Fruit fly (Drosophila melanogaster) whole organism, embryonic: ENCODE results near the gene CG8173.

Source experiments
- ATbp ChIP-seq: fragments of 200-800 bp; sonication (Bioruptor generic); optimal IDR thresholded peaks from 2 replicates; lab custom pipeline; 2017; ENCODE audit warnings: missing biosample characterization, mild to moderate bottlenecking, missing genetic modification characterization, missing genetic modification reagents
- Aef1 ChIP-seq: fragments of 200-800 bp; sonication (Bioruptor generic); IDR thresholded peaks from 3 replicates; pipeline ENCODE4 v1.3.6; 2022; ENCODE audit warnings: missing biosample characterization, missing genetic modification characterization
- Bdp1 ChIP-seq: fragments of 200-800 bp; sonication (Bioruptor generic); optimal IDR thresholded peaks from 3 replicates; lab custom pipeline; 2016; ENCODE audit warnings: missing biosample characterization, missing genetic modification characterization
- BtbVII ChIP-seq: fragments of 200-800 bp; sonication (Bioruptor generic); optimal IDR thresholded peaks from 3 replicates; lab custom pipeline; 2017; ENCODE audit warnings: missing biosample characterization, mild to moderate bottlenecking, missing genetic modification characterization
- CG11695 ChIP-seq: fragments of 200-800 bp; sonication (Bioruptor generic); IDR thresholded peaks from 3 replicates; pipeline ENCODE4 v1.3.6; 2022; ENCODE audit warnings: missing biosample characterization, missing genetic modification characterization
- CG12299 ChIP-seq: fragments of 200-800 bp; sonication (Bioruptor generic); optimal IDR thresholded peaks from 2 replicates; lab custom pipeline; 2018; ENCODE audit warnings: missing biosample characterization, mild to moderate bottlenecking, missing genetic modification characterization
- CG12659 ChIP-seq: fragments of 200-800 bp; sonication (Bioruptor generic); optimal IDR thresholded peaks from 3 replicates; lab custom pipeline; 2017; ENCODE audit warnings: mild to moderate bottlenecking, missing biosample characterization, missing genetic modification reagents, missing genetic modification characterization
- CG13424 ChIP-seq: fragments of 200-800 bp; sonication (Bioruptor generic); optimal IDR thresholded peaks from 2 replicates; lab custom pipeline; 2019; ENCODE audit warnings: missing biosample characterization, mild to moderate bottlenecking, missing genetic modification characterization, moderate library complexity
- CG15696 ChIP-seq: fragments of 200-800 bp; sonication (Bioruptor generic); optimal IDR thresholded peaks from 2 replicates; lab custom pipeline; 2019; ENCODE audit warnings: missing biosample characterization, mild to moderate bottlenecking, missing genetic modification characterization, moderate library complexity
- CG16779 ChIP-seq: fragments of 200-800 bp; sonication (Bioruptor generic); IDR thresholded peaks from 2 replicates; pipeline ENCODE4 v1.3.6; 2022; ENCODE audit warnings: missing biosample characterization, missing genetic modification characterization
- CG18262 ChIP-seq: fragments of 200-800 bp; optimal IDR thresholded peaks from 3 replicates; lab custom pipeline; 2019; ENCODE audit warnings: missing biosample characterization, mild to moderate bottlenecking, missing genetic modification characterization, moderate library complexity
- CG18619 ChIP-seq: fragments of 200-800 bp; sonication (Bioruptor generic); optimal IDR thresholded peaks from 3 replicates; lab custom pipeline; 2017; ENCODE audit warnings: missing biosample characterization, mild to moderate bottlenecking, missing genetic modification characterization
- CG2202 ChIP-seq: fragments of 200-800 bp; sonication (Bioruptor generic); optimal IDR thresholded peaks from 2 replicates; lab custom pipeline; 2018; ENCODE audit warnings: missing biosample characterization, mild to moderate bottlenecking, missing genetic modification characterization
- CG30020 ChIP-seq: fragments of 200-800 bp; optimal IDR thresholded peaks from 2 replicates; lab custom pipeline; 2019; ENCODE audit warnings: missing biosample characterization, mild to moderate bottlenecking, missing genetic modification characterization, moderate library complexity
- CG31441 ChIP-seq: fragments of 200-800 bp; sonication (Bioruptor generic); IDR thresholded peaks from 2 replicates; pipeline ENCODE4 v1.3.6; 2022; ENCODE audit warnings: missing biosample characterization, missing genetic modification characterization
- CG32772 ChIP-seq: fragments of 200-800 bp; sonication (Bioruptor generic); IDR thresholded peaks from 2 replicates; pipeline ENCODE4 v1.3.6; 2022; ENCODE audit warnings: missing biosample characterization, missing genetic modification characterization
- CG4424 ChIP-seq: fragments of 200-800 bp; sonication (Bioruptor generic); optimal IDR thresholded peaks from 3 replicates; lab custom pipeline; 2016; ENCODE audit warnings: missing biosample characterization, missing genetic modification characterization
- CG4730 ChIP-seq: fragments of 200-800 bp; sonication (Bioruptor generic); IDR thresholded peaks from 2 replicates; pipeline ENCODE4 v1.3.6; 2022; ENCODE audit warnings: missing biosample characterization, missing genetic modification characterization
- CG6765 ChIP-seq: fragments of 200-800 bp; sonication (Bioruptor generic); optimal IDR thresholded peaks from 3 replicates; lab custom pipeline; 2017; ENCODE audit warnings: missing biosample characterization, mild to moderate bottlenecking, missing genetic modification characterization
- CG7839 ChIP-seq: fragments of 200-800 bp; sonication (Bioruptor generic); optimal IDR thresholded peaks from 3 replicates; lab custom pipeline; 2018; ENCODE audit warnings: missing biosample characterization, mild to moderate bottlenecking, missing genetic modification characterization, moderate library complexity
- CG9609 ChIP-seq: fragments of 200-800 bp; sonication (Bioruptor generic); optimal IDR thresholded peaks from 3 replicates; lab custom pipeline; 2016; ENCODE audit warnings: missing biosample characterization, missing genetic modification characterization
- CoRest ChIP-seq: fragments of 200-800 bp; sonication (Bioruptor generic); optimal IDR thresholded peaks from 3 replicates; lab custom pipeline; 2018; ENCODE audit warnings: missing biosample characterization, mild to moderate bottlenecking, missing genetic modification characterization, moderate library complexity
- Drgx ChIP-seq: fragments of 200-800 bp; sonication (Bioruptor generic); IDR thresholded peaks from 2 replicates; pipeline ENCODE4 v1.3.6; 2022; ENCODE audit warnings: missing biosample characterization, missing genetic modification characterization
- Hr51 ChIP-seq, 2 experiments: fragments of 200-800 bp; sonication (Bioruptor generic); optimal IDR thresholded peaks; 2 replicates in 1 of 2; 3 replicates in 1 of 2; lab custom pipeline; 2016 to 2018; ENCODE audit warnings: missing biosample characterization in 2 of 2, missing genetic modification characterization in 2 of 2, mild to moderate bottlenecking in 1 of 2, moderate library complexity in 1 of 2
- Hsf ChIP-seq: fragments of 200-800 bp; sonication (Bioruptor generic); optimal IDR thresholded peaks from 3 replicates; lab custom pipeline; 2016; ENCODE audit warnings: missing biosample characterization, missing genetic modification characterization
- Mad ChIP-seq: fragments of 200-800 bp; sonication (Bioruptor generic); optimal IDR thresholded peaks from 2 replicates; lab custom pipeline; 2016; ENCODE audit warnings: missing biosample characterization, missing genetic modification characterization
- Mes4 ChIP-seq: fragments of 200-800 bp; sonication (Bioruptor generic); optimal IDR thresholded peaks from 2 replicates; lab custom pipeline; 2016; ENCODE audit warnings: missing biosample characterization, missing genetic modification characterization
- Nf-YB ChIP-seq: fragments of 200-800 bp; sonication (Bioruptor generic); optimal IDR thresholded peaks from 3 replicates; lab custom pipeline; 2019; ENCODE audit warnings: missing biosample characterization, mild to moderate bottlenecking, missing genetic modification characterization, moderate library complexity
- Oli ChIP-seq: fragments of 200-800 bp; sonication (Bioruptor generic); optimal IDR thresholded peaks from 2 replicates; lab custom pipeline; 2018; ENCODE audit warnings: missing biosample characterization, mild to moderate bottlenecking, missing genetic modification characterization, moderate library complexity
- Scr ChIP-seq: fragments of 200-800 bp; sonication (Bioruptor generic); IDR thresholded peaks from 2 replicates; pipeline ENCODE4 v1.3.6; 2022; ENCODE audit warnings: missing biosample characterization, missing genetic modification characterization; ENCODE audit not compliant: partially characterized antibody
- Sox100B ChIP-seq: fragments of 200-800 bp; sonication (Bioruptor generic); optimal IDR thresholded peaks from 3 replicates; lab custom pipeline; 2018; ENCODE audit warnings: missing biosample characterization, mild to moderate bottlenecking, missing genetic modification characterization
- Sox102F ChIP-seq: fragments of 200-800 bp; sonication (Bioruptor generic); optimal IDR thresholded peaks from 2 replicates; lab custom pipeline; 2018; ENCODE audit warnings: missing biosample characterization, mild to moderate bottlenecking, missing genetic modification characterization, moderate library complexity
- Ssrp ChIP-seq: fragments of 200-800 bp; sonication (Bioruptor generic); optimal IDR thresholded peaks from 2 replicates; lab custom pipeline; 2018; ENCODE audit warnings: missing biosample characterization, mild to moderate bottlenecking, missing genetic modification characterization, moderate library complexity
- Usf ChIP-seq: fragments of 200-800 bp; sonication (Bioruptor generic); optimal IDR thresholded peaks from 2 replicates; lab custom pipeline; 2017; ENCODE audit warnings: missing genotype, missing biosample characterization, missing genetic modification characterization
- bigmax ChIP-seq: fragments of 200-800 bp; sonication (Bioruptor generic); optimal IDR thresholded peaks from 2 replicates; lab custom pipeline; 2018; ENCODE audit warnings: missing biosample characterization, mild to moderate bottlenecking, missing genetic modification characterization
- crc ChIP-seq: fragments of 200-800 bp; sonication (Bioruptor generic); optimal IDR thresholded peaks from 2 replicates; lab custom pipeline; 2016; ENCODE audit warnings: missing biosample characterization, missing genetic modification characterization
- croc ChIP-seq: fragments of 200-800 bp; sonication (Bioruptor generic); conservative IDR thresholded peaks from 3 replicates; pipeline ENCODE4 v1.3.6; 2022; ENCODE audit warnings: missing biosample characterization, missing genetic modification characterization
- dmrt99B ChIP-seq: fragments of 200-800 bp; sonication (Bioruptor generic); optimal IDR thresholded peaks from 2 replicates; lab custom pipeline; 2018; ENCODE audit warnings: missing biosample characterization, mild to moderate bottlenecking, missing genetic modification characterization, moderate library complexity
- dpn ChIP-seq, 2 experiments: fragments of 200-800 bp; sonication (Bioruptor generic); optimal IDR thresholded peaks; 3 replicates each; lab custom pipeline; 2016; ENCODE audit warnings: missing biosample characterization in 2 of 2, missing genetic modification characterization in 2 of 2
- eve ChIP-seq, 2 experiments: fragments of >200 bp; optimal IDR thresholded peaks; 2 replicates each; lab custom pipeline; 2017; ENCODE audit warnings: missing biosample characterization in 2 of 2, missing genetic modification characterization in 2 of 2
- fd102C ChIP-seq: fragments of 200-800 bp; sonication (Bioruptor generic); optimal IDR thresholded peaks from 2 replicates; lab custom pipeline; 2018; ENCODE audit warnings: missing biosample characterization, mild to moderate bottlenecking, missing genetic modification characterization, moderate library complexity
- fu2 ChIP-seq: fragments of 200-800 bp; sonication (Bioruptor generic); optimal IDR thresholded peaks from 2 replicates; lab custom pipeline; 2016; ENCODE audit warnings: missing biosample characterization, missing genetic modification characterization
- gce ChIP-seq: fragments of 200-800 bp; sonication (Bioruptor generic); IDR thresholded peaks from 3 replicates; pipeline ENCODE4 v1.3.6; 2022; ENCODE audit warnings: missing biosample characterization, missing genetic modification characterization
- gem ChIP-seq: fragments of 200-800 bp; sonication (Bioruptor generic); optimal IDR thresholded peaks from 2 replicates; lab custom pipeline; 2019; ENCODE audit warnings: missing biosample characterization, mild to moderate bottlenecking, missing genetic modification characterization, moderate library complexity
- gt ChIP-seq: fragments of 200-800 bp; sonication (Bioruptor generic); IDR thresholded peaks from 2 replicates; pipeline ENCODE4 v1.3.6; 2022; ENCODE audit warnings: missing biosample characterization, missing genetic modification characterization
- klu ChIP-seq: fragments of 200-800 bp; sonication (Bioruptor generic); IDR thresholded peaks from 2 replicates; pipeline ENCODE4 v1.3.6; 2022; ENCODE audit warnings: missing biosample characterization, missing genetic modification characterization
- salm ChIP-seq: fragments of 200-800 bp; sonication (Bioruptor generic); optimal IDR thresholded peaks from 2 replicates; lab custom pipeline; 2018; ENCODE audit warnings: missing biosample characterization, mild to moderate bottlenecking, missing genetic modification characterization
- sens ChIP-seq: fragments of 200-800 bp; sonication (Bioruptor generic); peaks from one replicate; lab custom pipeline; 2016; ENCODE audit warnings: missing biosample characterization, missing genetic modification characterization
- sna ChIP-seq: fragments of 200-800 bp; sonication (Bioruptor generic); IDR thresholded peaks from 2 replicates; pipeline ENCODE4 v1.3.6; 2022; ENCODE audit warnings: missing biosample characterization, missing genetic modification characterization; ENCODE audit not compliant: partially characterized antibody
- twi ChIP-seq: fragments of 200-800 bp; optimal IDR thresholded peaks from 2 replicates; lab custom pipeline; 2019; ENCODE audit warnings: missing biosample characterization, mild to moderate bottlenecking, missing genetic modification characterization, moderate library complexity
- unc-4 ChIP-seq: fragments of 200-800 bp; sonication (Bioruptor generic); IDR thresholded peaks from 2 replicates; pipeline ENCODE4 v1.3.6; 2022; ENCODE audit warnings: missing biosample characterization, missing genetic modification characterization; ENCODE audit not compliant: partially characterized antibody

The CG8173 gene

DNA sequence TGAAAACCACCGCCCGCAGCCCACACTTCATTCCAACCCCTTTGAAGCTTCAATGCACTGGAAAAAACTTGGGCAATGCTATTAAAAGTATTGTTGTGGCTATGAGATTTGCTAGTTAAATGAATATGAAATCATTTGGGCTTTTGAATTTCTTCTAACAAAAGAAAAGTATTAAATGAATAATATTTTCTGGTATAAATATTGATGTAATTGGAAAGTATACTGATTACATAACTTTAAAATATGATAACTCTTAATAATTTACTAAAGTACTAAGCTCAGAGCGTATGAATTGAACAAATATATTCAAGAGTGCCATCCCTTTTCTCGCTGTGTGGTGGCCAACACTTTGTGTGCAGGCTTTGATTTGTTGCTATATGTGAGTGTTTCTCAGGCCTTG is 16.7 kb downstream of the CG8173 start (continued):
- no peak for TF ChIP-seq ATbp (GFP tag; lab: Kevin White, UChicago)
- peak; percentile 12 for TF ChIP-seq sens (GFP tag; lab: Kevin White, UChicago)
- peak; percentile 29 for TF ChIP-seq Sox102F (GFP tag; lab: Kevin White, UChicago)
- no peak for TF ChIP-seq gce
- TF ChIP-seq klu = no peak
- no peak for TF ChIP-seq croc (GFP tag; lab: Robert Waterston, UW)
- TF ChIP-seq Mes4 (GFP tag; lab: Kevin White, UChicago) = no peak
- no peak for TF ChIP-seq CG4730
- TF ChIP-seq Bdp1 = no peak
- TF ChIP-seq CG2202 (tag; lab: Kevin White, UChicago) = no peak
- no peak for TF ChIP-seq CG4424 (GFP tag; lab: Kevin White, UChicago)
- no peak for TF ChIP-seq unc-4 (GFP tag; lab: Robert Waterston, UW)
- no peak for TF ChIP-seq twi (tag; lab: Kevin White, UChicago)
- no peak for TF ChIP-seq Nf-YB (GFP tag; lab: Kevin White, UChicago)
- no peak for TF ChIP-seq dpn (GFP tag; optimal IDR thresholded peaks at IDR 0.05; lab: Kevin White, UChicago)
- TF ChIP-seq sna (GFP tag; lab: Robert Waterston, UW) = no peak
- no peak for TF ChIP-seq CG12659
- TF ChIP-seq gem = peak; percentile 37
- TF ChIP-seq Hr51 (GFP tag; optimal IDR thresholded peaks at IDR 0.05; lab: Kevin White, UChicago) = peak in 1 of 2 experiments; percentile 21
- TF ChIP-seq CG7839 (tag; lab: Kevin White, UChicago) = peak; percentile 9
- TF ChIP-seq CG13424 (tag; lab: Kevin White, UChicago) = peak; percentile 22
- TF ChIP-seq gt = no peak
- TF ChIP-seq Mad (GFP tag; lab: Kevin White, UChicago) = no peak
- peak; percentile 43 for TF ChIP-seq dmrt99B (tag; lab: Kevin White, UChicago)
- TF ChIP-seq Ssrp (tag; lab: Kevin White, UChicago) = no peak
- TF ChIP-seq crc (GFP tag; lab: Kevin White, UChicago) = no peak
- no peak for TF ChIP-seq bigmax
- TF ChIP-seq CG30020 = no peak
- TF ChIP-seq Usf = no peak
- no peak for TF ChIP-seq Scr (GFP tag; lab: Robert Waterston, UW)
- TF ChIP-seq CG12299 (tag; lab: Kevin White, UChicago) = no peak
- TF ChIP-seq CG32772 (GFP tag; lab: Robert Waterston, UW) = no peak
- TF ChIP-seq fd102C (GFP tag; lab: Kevin White, UChicago) = no peak
- no peak for TF ChIP-seq BtbVII (GFP tag; lab: Kevin White, UChicago)
- TF ChIP-seq CoRest = peak; percentile 12
- TF ChIP-seq Oli (tag; lab: Kevin White, UChicago) = peak; percentile 14
- no peak for TF ChIP-seq Hsf (GFP tag; lab: Kevin White, UChicago)
- TF ChIP-seq CG6765 (GFP tag; lab: Kevin White, UChicago) = no peak
- TF ChIP-seq salm (tag; lab: Kevin White, UChicago) = no peak
- peak in 1 of 2 experiments; percentile 52 for TF ChIP-seq eve (GFP tag; optimal IDR thresholded peaks at IDR 0.05; lab: Kevin White, UChicago)
- TF ChIP-seq CG16779 = no peak
- TF ChIP-seq Drgx = 0 out of 2 replicates have a peak, but pooled peaks have one; percentile 43
- no peak for TF ChIP-seq Aef1 (GFP tag; lab: Robert Waterston, UW)
- TF ChIP-seq Sox100B (GFP tag; lab: Kevin White, UChicago) = peak; percentile 47
- no peak for TF ChIP-seq CG9609
- TF ChIP-seq CG15696 = no peak
- peak; percentile 10 for TF ChIP-seq CG18262 (tag; lab: Kevin White, UChicago)
- no peak for TF ChIP-seq CG31441
- TF ChIP-seq CG11695 (GFP tag; lab: Robert Waterston, UW) = no peak
- no peak for TF ChIP-seq fu2
- TF ChIP-seq CG18619 (GFP tag; lab: Kevin White, UChicago) = no peak
